Fruit fly (Drosophila melanogaster): ENCODE results near the gene CG16781.

DNA sequence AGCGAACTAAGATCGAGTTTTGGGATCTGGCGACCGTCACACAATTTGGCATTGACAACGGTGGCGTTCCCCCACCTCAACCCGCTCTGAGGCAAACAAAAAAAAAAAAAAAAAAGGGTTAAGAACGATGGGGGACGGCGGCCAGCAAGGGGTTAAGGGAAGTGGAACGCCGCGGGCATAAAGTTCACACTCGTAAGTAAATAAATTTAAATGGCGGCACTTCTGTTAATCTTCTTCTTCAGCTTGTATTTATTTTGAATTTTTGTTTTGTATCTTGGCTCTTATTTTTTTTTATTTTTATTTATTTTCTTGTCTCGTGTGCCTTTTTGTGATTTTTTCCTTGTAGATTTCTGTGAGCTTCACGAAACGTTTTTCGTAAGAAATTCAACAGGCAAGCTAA is 51.0 kb downstream of the CG16781 start:
- no peak for TF ChIP-seq CG1620 (GFP tag; optimal IDR thresholded peaks at IDR 0.05)
- TF ChIP-seq kay (GFP tag; ENCODE audit: borderline replicate concordance) = no peak
- TF ChIP-seq Hr96 (GFP tag; optimal IDR thresholded peaks at IDR 0.05) = no peak
- no peak for TF ChIP-seq cnc (optimal IDR thresholded peaks at IDR 0.05)
